Worm (Caenorhabditis elegans) whole organism, young adult: ENCODE results near the gene T20B12.5.

ENCODE experiments used
- B0336.3 ChIP-seq: fragments of 200-800 bp; sonication (Bioruptor generic); IDR thresholded peaks from 2 replicates; pipeline ENCODE4 v1.3.6; 2022; ENCODE audit warnings: missing genetic modification characterization, missing compliant biosample characterization
- C17E4.6 ChIP-seq: fragments of 200-800 bp; sonication (Bioruptor generic); IDR thresholded peaks from 2 replicates; pipeline ENCODE4 v1.3.6; 2022; ENCODE audit warnings: missing genetic modification reagents, missing genetic modification characterization, missing compliant biosample characterization
- F23B12.7 ChIP-seq: sonication (generic microtip); optimal IDR thresholded peaks from 2 replicates; lab custom pipeline; 2017; ENCODE audit warnings: missing genetic modification characterization, mild to moderate bottlenecking, missing compliant biosample characterization, antibody characterized with exemption, moderate library complexity; ENCODE audit not compliant: insufficient read depth
- F33H1.4 ChIP-seq: fragments of 200-800 bp; sonication (Bioruptor generic); IDR thresholded peaks from 2 replicates; pipeline ENCODE4 v1.3.6; 2022; ENCODE audit warnings: missing genetic modification reagents, missing genetic modification characterization, missing compliant biosample characterization
- F52B5.7 ChIP-seq: sonication (generic microtip); optimal IDR thresholded peaks from 2 replicates; lab custom pipeline; 2016; ENCODE audit warnings: mild to moderate bottlenecking, missing genetic modification characterization, missing compliant biosample characterization
- F55B11.4 ChIP-seq: sonication (generic microtip); optimal IDR thresholded peaks from 2 replicates; lab custom pipeline; 2016; ENCODE audit warnings: missing compliant biosample characterization, missing genetic modification characterization, borderline replicate concordance; ENCODE audit not compliant: insufficient read depth
- F57C9.4 ChIP-seq: sonication (generic microtip); optimal IDR thresholded peaks from 2 replicates; lab custom pipeline; 2017; ENCODE audit warnings: mild to moderate bottlenecking, missing genetic modification characterization, missing compliant biosample characterization
- K11D2.4 ChIP-seq: fragments of 200-800 bp; sonication (Bioruptor generic); IDR thresholded peaks from 2 replicates; pipeline ENCODE4 v1.3.6; 2022; ENCODE audit warnings: missing genetic modification reagents, missing genetic modification characterization, missing compliant biosample characterization
- T07F8.4 ChIP-seq: sonication (generic microtip); optimal IDR thresholded peaks from 2 replicates; lab custom pipeline; 2016; ENCODE audit warnings: mild to moderate bottlenecking, missing genetic modification characterization, moderate library complexity, missing compliant biosample characterization
- Y53F4B.3 ChIP-seq: fragments of 200-800 bp; sonication (Bioruptor generic); IDR thresholded peaks from 2 replicates; pipeline ENCODE4 v1.3.6; 2022; ENCODE audit warnings: missing genetic modification reagents, missing genetic modification characterization, missing compliant biosample characterization
- Y56A3A.18 ChIP-seq: fragments of 200-800 bp; sonication (Bioruptor generic); IDR thresholded peaks from 2 replicates; pipeline ENCODE4 v1.3.6; 2022; ENCODE audit warnings: missing genetic modification reagents, missing genetic modification characterization, missing compliant biosample characterization
- Y67H2A.10 ChIP-seq: fragments of 200-800 bp; sonication (Bioruptor generic); conservative IDR thresholded peaks from 2 replicates; pipeline ENCODE4 v1.3.6; 2022; ENCODE audit warnings: missing genetic modification reagents, missing genetic modification characterization, missing compliant biosample characterization
- Y79H2A.3 ChIP-seq: fragments of 200-800 bp; sonication (Bioruptor generic); conservative IDR thresholded peaks from 2 replicates; pipeline ENCODE4 v1.3.6; 2022; ENCODE audit warnings: missing genetic modification reagents, missing genetic modification characterization, missing compliant biosample characterization
- Y95B8A.8 ChIP-seq: fragments of 200-800 bp; sonication (Bioruptor generic); IDR thresholded peaks from 2 replicates; pipeline ENCODE4 v1.3.6; 2022; ENCODE audit warnings: missing genetic modification reagents, missing genetic modification characterization, missing compliant biosample characterization
- akir-1 ChIP-seq: fragments of 200-800 bp; sonication (Bioruptor generic); optimal IDR thresholded peaks from 2 replicates; lab custom pipeline; 2018; ENCODE audit warnings: mild to moderate bottlenecking, missing genetic modification characterization, moderate library complexity, missing compliant biosample characterization
- aptf-3 ChIP-seq: fragments of 200-800 bp; sonication (Bioruptor generic); IDR thresholded peaks from 2 replicates; pipeline ENCODE4 v1.3.6; 2022; ENCODE audit warnings: missing genetic modification characterization, missing compliant biosample characterization
- attf-3 ChIP-seq: fragments of 200-800 bp; sonication (Bioruptor generic); conservative IDR thresholded peaks from 2 replicates; pipeline ENCODE4 v1.3.6; 2022; ENCODE audit warnings: missing genetic modification reagents, missing genetic modification characterization, missing compliant biosample characterization
- attf-5 ChIP-seq: fragments of 200-800 bp; sonication (Bioruptor generic); optimal IDR thresholded peaks from 2 replicates; lab custom pipeline; 2018; ENCODE audit warnings: mild to moderate bottlenecking, missing genetic modification characterization, missing compliant biosample characterization
- attf-6 ChIP-seq: fragments of 200-800 bp; sonication (Bioruptor generic); IDR thresholded peaks from 2 replicates; pipeline ENCODE4 v1.3.6; 2022; ENCODE audit warnings: missing genetic modification reagents, missing genetic modification characterization, missing compliant biosample characterization
- ceh-100 ChIP-seq: fragments of 200-800 bp; sonication (Bioruptor generic); IDR thresholded peaks from 2 replicates; pipeline ENCODE4 v1.3.6; 2022; ENCODE audit warnings: missing genetic modification reagents, missing genetic modification characterization, missing compliant biosample characterization
- ceh-40 ChIP-seq: fragments of 200-800 bp; sonication (Bioruptor generic); IDR thresholded peaks from 2 replicates; pipeline ENCODE4 v1.3.6; 2022; ENCODE audit warnings: missing genetic modification characterization, missing compliant biosample characterization
- ceh-58 ChIP-seq: fragments of 200-800 bp; sonication (Bioruptor generic); IDR thresholded peaks from 2 replicates; pipeline ENCODE4 v1.3.6; 2022; ENCODE audit warnings: missing genetic modification characterization, missing compliant biosample characterization
- chd-7 ChIP-seq: sonication (generic microtip); optimal IDR thresholded peaks from 2 replicates; lab custom pipeline; 2016; ENCODE audit warnings: mild to moderate bottlenecking, missing genetic modification characterization, moderate library complexity, missing compliant biosample characterization
- dpl-1 ChIP-seq: fragments of 150-350 bp; optimal IDR thresholded peaks from 2 replicates; lab custom pipeline; 2014; ENCODE audit warnings: missing biosample characterization, missing genetic modification reagents, missing genetic modification characterization
- egl-44 ChIP-seq: fragments of 200-800 bp; sonication (Bioruptor generic); IDR thresholded peaks from 2 replicates; pipeline ENCODE4 v1.3.6; 2022; ENCODE audit warnings: missing genetic modification reagents, missing genetic modification characterization, missing compliant biosample characterization
- egrh-3 ChIP-seq: fragments of 200-800 bp; sonication (Bioruptor generic); IDR thresholded peaks from 2 replicates; pipeline ENCODE4 v1.3.6; 2022; ENCODE audit warnings: missing genetic modification reagents, missing genetic modification characterization, missing compliant biosample characterization
- hlh-12 ChIP-seq: sonication (generic microtip); optimal IDR thresholded peaks from 2 replicates; lab custom pipeline; 2016; ENCODE audit warnings: missing genetic modification characterization, missing compliant biosample characterization
- hrde-1 ChIP-seq: sonication (generic microtip); optimal IDR thresholded peaks from 2 replicates; lab custom pipeline; 2016; ENCODE audit warnings: missing genetic modification characterization, mild to moderate bottlenecking, missing compliant biosample characterization, moderate library complexity, missing genotype, missing genetic modification reagents, borderline replicate concordance
- let-607 ChIP-seq, 2 experiments: fragments of 200-800 bp in 1 of 2; sonication (Bioruptor generic) in 1 of 2; sonication (generic microtip) in 1 of 2; optimal IDR thresholded peaks; 2 replicates each; lab custom pipeline; 2016 to 2018; ENCODE audit warnings: mild to moderate bottlenecking in 2 of 2, missing compliant biosample characterization in 2 of 2, missing genetic modification characterization in 2 of 2, moderate library complexity in 2 of 2, missing genotype in 1 of 2
- lin-35 ChIP-seq, 3 experiments: fragments of 150-350 bp in 2 of 3; sonication (generic microtip) in 1 of 3; optimal IDR thresholded peaks; 2 replicates each; lab custom pipeline; 2014 to 2018; ENCODE audit warnings: missing biosample characterization in 3 of 3, missing genetic modification characterization in 3 of 3, missing genetic modification reagents in 3 of 3
- lsl-1 ChIP-seq: fragments of 200-800 bp; sonication (Bioruptor generic); optimal IDR thresholded peaks from 2 replicates; lab custom pipeline; 2018; ENCODE audit warnings: mild to moderate bottlenecking, missing genetic modification characterization, moderate library complexity, missing compliant biosample characterization
- lsy-27 ChIP-seq: sonication (generic microtip); optimal IDR thresholded peaks from 2 replicates; lab custom pipeline; 2017; ENCODE audit warnings: missing genetic modification characterization, mild to moderate bottlenecking, missing compliant biosample characterization, antibody characterized with exemption, missing genotype, borderline replicate concordance; ENCODE audit not compliant: insufficient read depth
- madf-10 ChIP-seq: sonication (generic microtip); optimal IDR thresholded peaks from 2 replicates; lab custom pipeline; 2016; ENCODE audit warnings: mild to moderate bottlenecking, missing genetic modification characterization, missing compliant biosample characterization
- mcd-1 ChIP-seq: fragments of 200-800 bp; sonication (Bioruptor generic); IDR thresholded peaks from 2 replicates; pipeline ENCODE4 v1.3.6; 2022; ENCODE audit warnings: missing genetic modification reagents, missing genetic modification characterization, missing compliant biosample characterization
- mes-4 ChIP-seq: sonication (generic microtip); optimal IDR thresholded peaks from 2 replicates; lab custom pipeline; 2016; ENCODE audit warnings: missing genotype, missing genetic modification characterization, missing compliant biosample characterization
- nhr-27 ChIP-seq: fragments of 200-800 bp; sonication (Bioruptor generic); optimal IDR thresholded peaks from 2 replicates; lab custom pipeline; 2018; ENCODE audit warnings: mild to moderate bottlenecking, missing genetic modification characterization, moderate library complexity, missing compliant biosample characterization
- pbrm-1 ChIP-seq: fragments of 200-800 bp; sonication (Bioruptor generic); IDR thresholded peaks from 2 replicates; pipeline ENCODE4 v1.3.6; 2022; ENCODE audit warnings: missing genetic modification reagents, missing genetic modification characterization, missing compliant biosample characterization
- pha-4 ChIP-seq: fragments of 150-350 bp; sonication (generic microtip); optimal IDR thresholded peaks from 2 replicates; lab custom pipeline; 2014; ENCODE audit warnings: missing biosample characterization, missing genetic modification reagents, missing genetic modification characterization
- snpc-1.1 ChIP-seq: sonication (generic microtip); optimal IDR thresholded peaks from 2 replicates; lab custom pipeline; 2017; ENCODE audit warnings: missing genetic modification characterization, mild to moderate bottlenecking, missing compliant biosample characterization, antibody characterized with exemption, moderate library complexity, missing genotype, missing genetic modification reagents; ENCODE audit not compliant: insufficient read depth
- sptf-2 ChIP-seq: fragments of 200-800 bp; sonication (Bioruptor generic); optimal IDR thresholded peaks from 2 replicates; lab custom pipeline; 2018; ENCODE audit warnings: mild to moderate bottlenecking, missing genetic modification characterization, missing compliant biosample characterization
- tbp1 ChIP-seq: fragments of 200-800 bp; sonication (Bioruptor generic); optimal IDR thresholded peaks from 2 replicates; lab custom pipeline; 2018; ENCODE audit warnings: mild to moderate bottlenecking, missing genetic modification characterization, missing compliant biosample characterization
- zfh-2 ChIP-seq: fragments of 200-800 bp; sonication (Bioruptor generic); conservative IDR thresholded peaks from 2 replicates; pipeline ENCODE4 v1.3.6; 2022; ENCODE audit warnings: missing genetic modification reagents, missing genetic modification characterization, missing compliant biosample characterization
- zim-3 ChIP-seq: sonication (generic microtip); optimal IDR thresholded peaks from 2 replicates; lab custom pipeline; 2017; ENCODE audit warnings: mild to moderate bottlenecking, missing genetic modification characterization, moderate library complexity, missing compliant biosample characterization
- ztf-25 ChIP-seq: fragments of 200-800 bp; sonication (Bioruptor generic); IDR thresholded peaks from 2 replicates; pipeline ENCODE4 v1.3.6; 2022; ENCODE audit warnings: missing genetic modification reagents, missing genetic modification characterization, missing compliant biosample characterization
- ztf-26 ChIP-seq: sonication (generic microtip); optimal IDR thresholded peaks from 2 replicates; lab custom pipeline; 2017; ENCODE audit warnings: missing genetic modification characterization, missing compliant biosample characterization

Gene T20B12.5

DNA sequence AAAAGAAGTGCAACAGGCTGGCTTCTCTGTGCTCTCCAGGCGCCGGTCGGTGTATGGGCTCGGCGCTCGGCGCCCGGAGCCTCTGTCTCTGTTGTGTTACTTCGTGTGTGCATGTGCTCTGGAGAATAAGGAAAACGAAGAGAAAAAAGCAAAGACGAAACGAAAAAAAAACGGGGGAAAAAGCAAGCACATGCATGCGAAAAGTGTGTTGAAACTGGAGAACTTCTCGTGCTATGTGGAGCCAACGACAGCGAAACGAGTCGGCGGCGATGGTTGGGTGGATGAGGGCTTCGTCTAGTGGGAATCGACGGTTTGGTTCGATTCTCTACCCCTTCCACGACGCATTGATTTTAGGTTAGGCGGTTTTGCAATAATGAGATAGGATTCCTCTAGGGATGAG lies 20.4 kb upstream of the T20B12.5 start (continued):
- peak; percentile 48 for TF ChIP-seq attf-5 (GFP tag; lab: Kevin White, UChicago)
- peak; percentile 8 for TF ChIP-seq chd-7 (tag; lab: Kevin White, UChicago)
- TF ChIP-seq Y56A3A.18 (GFP tag; lab: Robert Waterston, UW) = peak; percentile 68; the same call in 1 of the 2 replicates
- no peak for TF ChIP-seq aptf-3 (GFP tag; lab: Robert Waterston, UW)
- no peak for TF ChIP-seq C17E4.6
- TF ChIP-seq attf-6 (GFP tag; lab: Robert Waterston, UW) = no peak
- TF ChIP-seq F57C9.4 = no peak
- no peak for TF ChIP-seq Y53F4B.3
- no peak for TF ChIP-seq Y67H2A.10 (GFP tag; lab: Robert Waterston, UW)
- no peak for TF ChIP-seq mes-4
- no peak for TF ChIP-seq hlh-12 (tag; lab: Kevin White, UChicago)
- TF ChIP-seq madf-10 = peak; percentile 53
- TF ChIP-seq egrh-3 (GFP tag; lab: Robert Waterston, UW) = peak; percentile 8; the same call in 1 of the 2 replicates
- peak; percentile 8 for TF ChIP-seq F23B12.7 (tag; lab: Kevin White, UChicago)
- TF ChIP-seq pha-4 (tag; lab: Kevin White, UChicago) = no peak
- no peak for TF ChIP-seq ceh-58
- no peak for TF ChIP-seq hrde-1 (tag; lab: Kevin White, UChicago)
- TF ChIP-seq B0336.3 (GFP tag; lab: Robert Waterston, UW) = peak; percentile 64; the same call in 1 of the 2 replicates
- TF ChIP-seq dpl-1 (GFP tag; lab: Kevin White, UChicago) = no peak
- TF ChIP-seq ztf-25 (GFP tag; lab: Robert Waterston, UW) = no peak
- no peak for TF ChIP-seq mcd-1
- TF ChIP-seq egl-44 (GFP tag; lab: Robert Waterston, UW) = no peak
- no peak for TF ChIP-seq ceh-40 (GFP tag; lab: Robert Waterston, UW)
- no peak for TF ChIP-seq F52B5.7
- no peak for TF ChIP-seq snpc-1.1 (tag; lab: Kevin White, UChicago)
- peak; percentile 100 for TF ChIP-seq tbp1
- TF ChIP-seq akir-1 (GFP tag; lab: Kevin White, UChicago) = no peak
- TF ChIP-seq F55B11.4 = no peak
- no peak for TF ChIP-seq nhr-27 (tag; lab: Kevin White, UChicago)

DNA sequence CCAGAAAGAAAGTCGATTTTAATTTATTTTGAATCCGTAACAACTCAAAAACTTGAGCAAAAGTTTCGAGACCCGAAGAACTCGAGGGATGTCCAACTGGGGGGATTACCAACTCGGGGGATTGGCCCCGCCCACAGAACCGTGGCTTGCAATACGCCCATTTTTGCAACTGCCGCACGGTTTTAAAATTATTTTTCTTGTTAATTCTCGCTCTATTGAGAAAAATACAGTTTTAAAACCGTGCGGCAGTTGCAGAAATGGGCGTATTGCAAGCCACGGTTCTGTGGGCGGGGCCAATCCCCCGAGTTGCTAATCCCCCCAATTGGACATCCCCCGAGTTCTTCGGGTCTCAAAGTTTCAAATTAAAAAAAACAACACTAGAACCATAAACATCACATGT lies 19.6 kb upstream of the T20B12.5 start:
- peak; percentile 64 for TF ChIP-seq mcd-1
- 0 out of 2 replicates have a peak, but pooled peaks have one; percentile 23 for TF ChIP-seq ceh-100 (GFP tag; lab: Robert Waterston, UW)
- peak; percentile 37 for TF ChIP-seq tbp1

ce11 chrIII:7385929-7386328 lies 19.0 kb upstream of the T20B12.5 start, which contains the start of gene trd-1:
TSS of gene trd-1 (plus strand) at chrIII:7386229.
- no peak for TF ChIP-seq let-607 (tag; optimal IDR thresholded peaks at IDR 0.05; lab: Kevin White, UChicago)
- no peak for TF ChIP-seq ztf-26 (tag; lab: Kevin White, UChicago)
- TF ChIP-seq mes-4 = no peak
- no peak for TF ChIP-seq attf-3 (GFP tag; lab: Robert Waterston, UW)
- no peak for TF ChIP-seq F33H1.4 (GFP tag; lab: Robert Waterston, UW)
- TF ChIP-seq T07F8.4 (tag; lab: Kevin White, UChicago) = no peak
- no peak for TF ChIP-seq Y67H2A.10 (GFP tag; lab: Robert Waterston, UW)
- no peak for TF ChIP-seq zim-3 (tag; lab: Kevin White, UChicago)
- TF ChIP-seq sptf-2 (GFP tag; lab: Kevin White, UChicago) = no peak
- TF ChIP-seq zfh-2 (GFP tag; lab: Robert Waterston, UW) = no peak
- TF ChIP-seq aptf-3 (GFP tag; lab: Robert Waterston, UW) = no peak
- no peak for TF ChIP-seq K11D2.4 (GFP tag; lab: Robert Waterston, UW)
- no peak for TF ChIP-seq Y95B8A.8 (GFP tag; lab: Robert Waterston, UW)
- no peak for TF ChIP-seq lsy-27 (tag; lab: Kevin White, UChicago)
- no peak for TF ChIP-seq lsl-1 (GFP tag; lab: Kevin White, UChicago)
- TF ChIP-seq Y79H2A.3 (GFP tag; lab: Robert Waterston, UW) = no peak
- no peak for TF ChIP-seq pbrm-1 (GFP tag; lab: Robert Waterston, UW)
- TF ChIP-seq lin-35 (GFP tag; optimal IDR thresholded peaks at IDR 0.05; lab: Kevin White, UChicago) = no peak
- TF ChIP-seq tbp1 = no peak
